Fruit fly (Drosophila melanogaster): Measurements from ENCODE around the gene CG10445.

DNA sequence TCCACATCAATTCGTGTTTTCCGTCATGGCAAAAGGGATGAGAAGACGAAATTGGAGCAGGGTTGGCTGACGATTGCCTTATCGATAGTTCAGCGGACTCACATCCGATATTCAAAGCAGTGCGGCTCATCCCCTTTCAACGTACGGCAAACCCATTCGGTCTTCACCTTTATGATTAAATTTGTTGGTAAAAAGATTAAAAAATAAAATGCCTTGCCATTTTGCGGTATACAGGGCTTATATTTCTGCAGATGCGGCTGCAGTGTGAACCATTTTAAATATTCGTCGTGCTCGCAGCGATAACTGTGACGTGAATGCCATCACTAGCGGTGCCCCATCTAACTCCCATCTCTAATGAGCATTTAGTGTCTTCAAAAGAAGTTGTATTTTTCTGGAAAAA lies 12.8 kb downstream of the CG10445 start, which contains the start of the genes Taf7 and EMC1:
- no peak for TF ChIP-seq psq (optimal IDR thresholded peaks at IDR 0.05)
- TF ChIP-seq EcR (GFP tag; optimal IDR thresholded peaks at IDR 0.05), result no peak
- no peak for TF ChIP-seq CG8478 (optimal IDR thresholded peaks at IDR 0.05)

All from whole organism.